Fruit fly (Drosophila melanogaster) whole organism, embryonic: ENCODE data around the gene KdelR.

ENCODE experiments used
- Asciz ChIP-seq: fragments of 200-800 bp; sonication (Bioruptor generic); optimal IDR thresholded peaks from 2 replicates; lab custom pipeline; 2017; ENCODE audit warnings: missing biosample characterization, mild to moderate bottlenecking, missing genetic modification characterization, missing genetic modification reagents
- Bteb2 ChIP-seq: fragments of 200-800 bp; sonication (Bioruptor generic); optimal IDR thresholded peaks from 2 replicates; lab custom pipeline; 2016; ENCODE audit warnings: missing biosample characterization, missing genetic modification characterization
- C15 ChIP-seq: fragments of 200-800 bp; sonication (Bioruptor generic); IDR thresholded peaks from 3 replicates; pipeline ENCODE4 v1.3.6; 2022; ENCODE audit warnings: missing biosample characterization, missing genetic modification characterization
- CG10654 ChIP-seq: fragments of 200-800 bp; sonication (Bioruptor generic); optimal IDR thresholded peaks from 2 replicates; lab custom pipeline; 2016; ENCODE audit warnings: missing biosample characterization, missing genetic modification characterization
- CG1602 ChIP-seq: fragments of 200-800 bp; sonication (Bioruptor generic); optimal IDR thresholded peaks from 3 replicates; lab custom pipeline; 2016; ENCODE audit warnings: missing biosample characterization, missing genetic modification characterization
- CG16779 ChIP-seq: fragments of 200-800 bp; sonication (Bioruptor generic); IDR thresholded peaks from 2 replicates; pipeline ENCODE4 v1.3.6; 2022; ENCODE audit warnings: missing biosample characterization, missing genetic modification characterization
- CG6813 ChIP-seq: fragments of 200-800 bp; sonication (Bioruptor generic); optimal IDR thresholded peaks from 2 replicates; lab custom pipeline; 2017; ENCODE audit warnings: missing biosample characterization, missing genetic modification characterization, mild to moderate bottlenecking, moderate library complexity, missing genetic modification reagents
- CG7556 ChIP-seq: fragments of 200-800 bp; sonication (Bioruptor generic); optimal IDR thresholded peaks from 2 replicates; lab custom pipeline; 2017; ENCODE audit warnings: missing biosample characterization, mild to moderate bottlenecking, missing genetic modification characterization
- CG7839 ChIP-seq: fragments of 200-800 bp; sonication (Bioruptor generic); optimal IDR thresholded peaks from 3 replicates; lab custom pipeline; 2018; ENCODE audit warnings: missing biosample characterization, mild to moderate bottlenecking, missing genetic modification characterization, moderate library complexity
- CG7928 ChIP-seq: fragments of 200-800 bp; sonication (Bioruptor generic); optimal IDR thresholded peaks from 2 replicates; lab custom pipeline; 2017; ENCODE audit warnings: missing biosample characterization, mild to moderate bottlenecking, missing genetic modification characterization
- CG8944 ChIP-seq: fragments of 200-800 bp; sonication (Bioruptor generic); optimal IDR thresholded peaks from 3 replicates; lab custom pipeline; 2016; ENCODE audit warnings: missing biosample characterization, missing genetic modification characterization
- CG9817 ChIP-seq: fragments of 200-800 bp; sonication (Bioruptor generic); optimal IDR thresholded peaks from 2 replicates; lab custom pipeline; 2018; ENCODE audit warnings: missing biosample characterization, mild to moderate bottlenecking, missing genetic modification characterization, moderate library complexity
- CHES-1-like ChIP-seq: fragments of 200-800 bp; sonication (Bioruptor generic); optimal IDR thresholded peaks from 2 replicates; lab custom pipeline; 2016; ENCODE audit warnings: missing biosample characterization, missing genetic modification characterization
- Dbx ChIP-seq: fragments of 200-800 bp; sonication (Bioruptor generic); IDR thresholded peaks from 3 replicates; pipeline ENCODE4 v1.3.6; 2022; ENCODE audit warnings: missing biosample characterization, missing genetic modification characterization
- E2f2 ChIP-seq: fragments of 200-800 bp; sonication (Bioruptor generic); IDR thresholded peaks from 2 replicates; pipeline ENCODE4 v1.3.6; 2022; ENCODE audit warnings: missing biosample characterization, missing genetic modification characterization
- Hr39 ChIP-seq: fragments of >200 bp; optimal IDR thresholded peaks from 2 replicates; lab custom pipeline; 2017
- Kr ChIP-seq: fragments of 200-800 bp; sonication (Bioruptor generic); optimal IDR thresholded peaks from 2 replicates; lab custom pipeline; 2017; ENCODE audit warnings: missing biosample characterization, mild to moderate bottlenecking, missing genetic modification characterization
- MESR4 ChIP-seq: fragments of 200-800 bp; sonication (Bioruptor generic); optimal IDR thresholded peaks from 2 replicates; lab custom pipeline; 2018; ENCODE audit warnings: missing biosample characterization, mild to moderate bottlenecking, missing genetic modification characterization, moderate library complexity
- Myb ChIP-seq: fragments of 200-800 bp; sonication (Bioruptor generic); optimal IDR thresholded peaks from 2 replicates; lab custom pipeline; 2016; ENCODE audit warnings: missing biosample characterization, missing genetic modification characterization
- Neu2 ChIP-seq: fragments of 200-800 bp; sonication (Bioruptor generic); optimal IDR thresholded peaks from 3 replicates; lab custom pipeline; 2016; ENCODE audit warnings: missing biosample characterization, missing genetic modification characterization, borderline replicate concordance
- Pdp1 ChIP-seq, 2 experiments: fragments of 200-800 bp; sonication (Bioruptor generic); optimal IDR thresholded peaks; 3 replicates each; lab custom pipeline; 2016; ENCODE audit warnings: missing biosample characterization in 2 of 2, missing genetic modification characterization in 2 of 2, mild to moderate bottlenecking in 1 of 2, moderate library complexity in 1 of 2
- Sin3A ChIP-seq: fragments of >200 bp; optimal IDR thresholded peaks from 2 replicates; lab custom pipeline; 2018
- bigmax ChIP-seq: fragments of 200-800 bp; sonication (Bioruptor generic); optimal IDR thresholded peaks from 2 replicates; lab custom pipeline; 2018; ENCODE audit warnings: missing biosample characterization, mild to moderate bottlenecking, missing genetic modification characterization
- corto ChIP-seq: fragments of 200-800 bp; sonication (Bioruptor generic); optimal IDR thresholded peaks from 2 replicates; lab custom pipeline; 2016; ENCODE audit warnings: missing biosample characterization, mild to moderate bottlenecking, missing genetic modification characterization, moderate library complexity
- dmrt11E ChIP-seq: fragments of 200-800 bp; sonication (Bioruptor generic); optimal IDR thresholded peaks from 3 replicates; lab custom pipeline; 2018; ENCODE audit warnings: missing biosample characterization, mild to moderate bottlenecking, missing genetic modification characterization, moderate library complexity
- ind ChIP-seq: fragments of 200-800 bp; sonication (Bioruptor generic); optimal IDR thresholded peaks from 3 replicates; lab custom pipeline; 2016; ENCODE audit warnings: missing biosample characterization, missing genetic modification characterization
- insv ChIP-seq, 2 experiments: fragments of 200-800 bp; sonication (Bioruptor generic); optimal IDR thresholded peaks; 3 replicates each; lab custom pipeline; 2016 to 2018; ENCODE audit warnings: missing biosample characterization in 2 of 2, missing genetic modification characterization in 2 of 2
- luna ChIP-seq: fragments of 200-800 bp; sonication (Bioruptor generic); optimal IDR thresholded peaks from 2 replicates; lab custom pipeline; 2016; ENCODE audit warnings: missing biosample characterization, missing genetic modification characterization
- nerfin-1 ChIP-seq: fragments of 200-800 bp; sonication (Bioruptor generic); optimal IDR thresholded peaks from 3 replicates; lab custom pipeline; 2019; ENCODE audit warnings: missing biosample characterization, mild to moderate bottlenecking, missing genetic modification characterization, moderate library complexity
- nmo ChIP-seq: fragments of 200-800 bp; sonication (Bioruptor generic); optimal IDR thresholded peaks from 2 replicates; lab custom pipeline; 2018; ENCODE audit warnings: missing biosample characterization, mild to moderate bottlenecking, missing genetic modification characterization, moderate library complexity
- onecut ChIP-seq: fragments of 200-800 bp; sonication (Bioruptor generic); IDR thresholded peaks from 2 replicates; pipeline ENCODE4 v1.3.6; 2022; ENCODE audit warnings: missing biosample characterization, missing genetic modification characterization
- org-1 ChIP-seq: fragments of 200-800 bp; sonication (Bioruptor generic); optimal IDR thresholded peaks from 2 replicates; lab custom pipeline; 2017; ENCODE audit warnings: missing biosample characterization, missing genetic modification characterization
- phol ChIP-seq: fragments of 200-800 bp; sonication (Bioruptor generic); optimal IDR thresholded peaks from 3 replicates; lab custom pipeline; 2018; ENCODE audit warnings: missing biosample characterization, mild to moderate bottlenecking, missing genetic modification characterization, moderate library complexity
- pum ChIP-seq: fragments of 200-800 bp; sonication (Bioruptor generic); optimal IDR thresholded peaks from 2 replicates; lab custom pipeline; 2016; ENCODE audit warnings: missing biosample characterization, missing genetic modification characterization
- pzg ChIP-seq: fragments of 200-800 bp; sonication (Bioruptor generic); optimal IDR thresholded peaks from 3 replicates; lab custom pipeline; 2018; ENCODE audit warnings: missing biosample characterization, mild to moderate bottlenecking, missing genetic modification characterization, moderate library complexity
- rib ChIP-seq: fragments of 200-800 bp; sonication (Bioruptor generic); IDR thresholded peaks from 2 replicates; pipeline ENCODE4 v1.3.6; 2022; ENCODE audit warnings: missing biosample characterization, missing genetic modification characterization
- ssp ChIP-seq: fragments of 200-800 bp; sonication (Bioruptor generic); IDR thresholded peaks from 2 replicates; pipeline ENCODE4 v1.3.6; 2022; ENCODE audit warnings: missing biosample characterization, missing genetic modification characterization
- trem ChIP-seq: fragments of 200-800 bp; optimal IDR thresholded peaks from 3 replicates; lab custom pipeline; 2019; ENCODE audit warnings: missing biosample characterization, mild to moderate bottlenecking, missing genetic modification characterization, moderate library complexity
- twi ChIP-seq: fragments of 200-800 bp; optimal IDR thresholded peaks from 2 replicates; lab custom pipeline; 2019; ENCODE audit warnings: missing biosample characterization, mild to moderate bottlenecking, missing genetic modification characterization, moderate library complexity
- tx ChIP-seq: fragments of 200-800 bp; sonication (Bioruptor generic); optimal IDR thresholded peaks from 2 replicates; lab custom pipeline; 2016; ENCODE audit warnings: missing biosample characterization, missing genetic modification characterization
- usp ChIP-seq: fragments of >200 bp; optimal IDR thresholded peaks from 2 replicates; lab custom pipeline; 2017; ENCODE audit warnings: missing biosample characterization, missing genetic modification characterization
- wor ChIP-seq: fragments of 200-800 bp; sonication (Bioruptor generic); IDR thresholded peaks from 2 replicates; pipeline ENCODE4 v1.3.6; 2022; ENCODE audit warnings: missing biosample characterization, missing genetic modification characterization

Gene KdelR

dm6 chr2L:10386208-10386805 is 40.4 kb upstream of the KdelR start, which contains the start of the genes Cdk1 and mRpS7 (continued):
- peak; percentile 68 for TF ChIP-seq CG9817 (tag; lab: Kevin White, UChicago)
- no peak for TF ChIP-seq C15 (GFP tag; lab: Robert Waterston, UW)
- peak; percentile 47 for TF ChIP-seq pzg
- TF ChIP-seq corto (GFP tag; lab: Kevin White, UChicago) = no peak
- peak; percentile 77 for TF ChIP-seq ind (GFP tag; lab: Kevin White, UChicago)
- TF ChIP-seq wor (GFP tag; lab: Robert Waterston, UW) = peak; percentile 56; the same call in 1 of the 2 replicates
- peak; percentile 69 for TF ChIP-seq Bteb2
- peak; percentile 63; the same call in 2 of the 3 replicates for TF ChIP-seq Dbx (GFP tag; lab: Robert Waterston, UW)
- peak; percentile 47 for TF ChIP-seq CHES-1-like (GFP tag; lab: Kevin White, UChicago)
- TF ChIP-seq CG7928 (GFP tag; lab: Kevin White, UChicago) = peak; percentile 18
- TF ChIP-seq Myb (GFP tag; lab: Kevin White, UChicago) = peak; percentile 40
- TF ChIP-seq CG10654 (GFP tag; lab: Kevin White, UChicago) = peak; percentile 46
- no peak for TF ChIP-seq bigmax (GFP tag; lab: Kevin White, UChicago)
- TF ChIP-seq usp = no peak
- no peak for TF ChIP-seq luna (GFP tag; lab: Kevin White, UChicago)
- TF ChIP-seq phol (tag; lab: Kevin White, UChicago) = peak; percentile 89
- TF ChIP-seq CG7556 (GFP tag; lab: Kevin White, UChicago) = peak; percentile 71
- TF ChIP-seq Neu2 = no peak
- TF ChIP-seq twi = peak; percentile 62
- peak; percentile 71 for TF ChIP-seq ssp (GFP tag; lab: Robert Waterston, UW)
- no peak for TF ChIP-seq CG16779 (GFP tag; lab: Robert Waterston, UW)
- peak; percentile 82 for TF ChIP-seq E2f2
- TF ChIP-seq CG8944 (GFP tag; lab: Kevin White, UChicago) = peak; percentile 42
- TF ChIP-seq dmrt11E (tag; lab: Kevin White, UChicago) = peak; percentile 71
- TF ChIP-seq org-1 = no peak
- TF ChIP-seq CG7839 (tag; lab: Kevin White, UChicago) = peak; percentile 86
- peak; percentile 44 for TF ChIP-seq tx
- TF ChIP-seq nerfin-1 (tag; lab: Kevin White, UChicago) = peak; percentile 51
- TF ChIP-seq nmo (GFP tag; lab: Kevin White, UChicago) = peak; percentile 92
- no peak for TF ChIP-seq Kr (GFP tag; lab: Kevin White, UChicago)
- TF ChIP-seq rib (GFP tag; lab: Robert Waterston, UW) = no peak
- TF ChIP-seq pum (GFP tag; lab: Kevin White, UChicago) = peak; percentile 56
- no peak for TF ChIP-seq Asciz (GFP tag; lab: Kevin White, UChicago)
- TF ChIP-seq trem (tag; lab: Kevin White, UChicago) = peak; percentile 61
- TF ChIP-seq CG1602 (GFP tag; lab: Kevin White, UChicago) = peak; percentile 70
- no peak for TF ChIP-seq Hr39 (lab: Kevin White, UChicago)
- no peak for TF ChIP-seq CG6813 (GFP tag; lab: Kevin White, UChicago)

- TF ChIP-seq MESR4 (GFP tag; lab: Kevin White, UChicago) = peak; percentile 49
- TF ChIP-seq onecut (GFP tag; lab: Robert Waterston, UW) = no peak
- TF ChIP-seq insv (GFP tag; optimal IDR thresholded peaks at IDR 0.05; lab: Kevin White, UChicago) = no peak
- TF ChIP-seq Sin3A (lab: Kevin White, UChicago) = no peak
- peak in 1 of 2 experiments; percentile 93 for TF ChIP-seq Pdp1 (GFP tag; optimal IDR thresholded peaks at IDR 0.05; lab: Kevin White, UChicago)
These were observed 39.9 kb upstream of the KdelR start for dm6 chr2L:10386824-10387223.
